Fruit fly (Drosophila melanogaster): ENCODE data around the gene ex.
A peak's percentile ranks its signal among the peaks of the same experiment; 100 is the strongest.

Gene ex

DNA sequence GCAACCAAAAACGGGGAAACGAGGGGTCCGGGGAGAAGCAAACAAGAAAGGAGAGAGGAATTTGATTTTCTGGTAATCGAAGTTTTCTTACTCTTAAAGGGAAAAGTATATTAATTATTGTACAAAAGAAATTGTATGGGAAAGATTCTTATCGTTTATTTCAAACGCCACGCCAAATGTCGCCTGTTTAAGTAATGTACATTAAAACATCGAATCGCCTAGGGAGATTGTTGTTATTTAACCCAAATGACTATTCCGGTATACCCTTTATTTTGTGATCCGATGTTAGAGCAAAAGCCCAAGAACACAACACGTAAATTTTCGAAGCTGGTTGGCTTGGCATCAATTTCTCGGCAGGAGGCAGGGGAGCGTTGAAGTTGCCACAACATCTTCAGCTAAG, 8.3 kb downstream of the ex start (continued):
- no peak for TF ChIP-seq Pdp1 (GFP tag; optimal IDR thresholded peaks at IDR 0.05)
- no peak for TF ChIP-seq mld (GFP tag; IDR thresholded peaks at IDR 0.05; ENCODE audit: partially characterized antibody)
- TF ChIP-seq sens-2 (GFP tag; IDR thresholded peaks at IDR 0.05), result no peak
- no peak for TF ChIP-seq gce (GFP tag; IDR thresholded peaks at IDR 0.05)
- TF ChIP-seq ap (GFP tag; IDR thresholded peaks at IDR 0.05), result no peak
- no peak for TF ChIP-seq CG6175 (GFP tag; IDR thresholded peaks at IDR 0.05)
- TF ChIP-seq vvl (GFP tag; IDR thresholded peaks at IDR 0.05), result no peak
- TF ChIP-seq dm (GFP tag; optimal IDR thresholded peaks at IDR 0.05), result no peak
- TF ChIP-seq Doc3 (GFP tag; IDR thresholded peaks at IDR 0.05; ENCODE audit: partially characterized antibody), result no peak
- TF ChIP-seq nom (GFP tag; optimal IDR thresholded peaks at IDR 0.05), result peak; percentile 71
- no peak for TF ChIP-seq CG6254 (GFP tag; optimal IDR thresholded peaks at IDR 0.05)
- no peak for TF ChIP-seq CG16813 (GFP tag; IDR thresholded peaks at IDR 0.05; ENCODE audit: partially characterized antibody)
- TF ChIP-seq CG15601 (tag; optimal IDR thresholded peaks at IDR 0.05), result peak; percentile 6
- TF ChIP-seq Fer2 (tag; optimal IDR thresholded peaks at IDR 0.05), result no peak
- TF ChIP-seq ab (GFP tag; optimal IDR thresholded peaks at IDR 0.05), result no peak
- no peak for TF ChIP-seq emc (GFP tag; optimal IDR thresholded peaks at IDR 0.05)
- no peak for TF ChIP-seq maf-S (GFP tag; optimal IDR thresholded peaks at IDR 0.05)
- TF ChIP-seq CG10959 (GFP tag; IDR thresholded peaks at IDR 0.05), result no peak
- TF ChIP-seq CG18262 (tag; optimal IDR thresholded peaks at IDR 0.05), result peak; percentile 55
- peak in 1 of 3 experiments; percentile 34 for TF ChIP-seq lola (GFP tag; optimal IDR thresholded peaks at IDR 0.05)
- TF ChIP-seq CG31388 (GFP tag; optimal IDR thresholded peaks at IDR 0.05), result no peak
- TF ChIP-seq CG11398 (GFP tag; optimal IDR thresholded peaks at IDR 0.05), result no peak
- no peak for TF ChIP-seq oc (tag; optimal IDR thresholded peaks at IDR 0.05)
- TF ChIP-seq row (GFP tag; IDR thresholded peaks at IDR 0.05), result peak; percentile 12; the same call in 1 of the 3 replicates
- TF ChIP-seq nerfin-1 (tag; optimal IDR thresholded peaks at IDR 0.05), result no peak
- TF ChIP-seq Blimp-1 (GFP tag; optimal IDR thresholded peaks at IDR 0.05), result peak; percentile 29
- TF ChIP-seq stwl (tag; optimal IDR thresholded peaks at IDR 0.05), result no peak
- no peak for TF ChIP-seq CG11696 (GFP tag; IDR thresholded peaks at IDR 0.05)
- peak; percentile 6 for TF ChIP-seq kni (GFP tag; optimal IDR thresholded peaks at IDR 0.05)
- TF ChIP-seq jing (GFP tag; optimal IDR thresholded peaks at IDR 0.05), result no peak
- peak; percentile 17 for TF ChIP-seq CG14710 (tag; optimal IDR thresholded peaks at IDR 0.05)
- TF ChIP-seq inv (GFP tag; IDR thresholded peaks at IDR 0.05; ENCODE audit: partially characterized antibody), result no peak
- no peak for TF ChIP-seq Hand (GFP tag; optimal IDR thresholded peaks at IDR 0.05)
- no peak for TF ChIP-seq CG16779 (GFP tag; IDR thresholded peaks at IDR 0.05)
- no peak for TF ChIP-seq gsb-n (tag; optimal IDR thresholded peaks at IDR 0.05)
- TF ChIP-seq crol (GFP tag; IDR thresholded peaks at IDR 0.05), result 0 out of 2 replicates have a peak, but pooled peaks have one; percentile 17
- peak; percentile 88 for TF ChIP-seq lbe (GFP tag; optimal IDR thresholded peaks at IDR 0.05)
- TF ChIP-seq tin (GFP tag; optimal IDR thresholded peaks at IDR 0.05), result no peak
- TF ChIP-seq sens (GFP tag), result peak; percentile 79
- TF ChIP-seq pan (optimal IDR thresholded peaks at IDR 0.05), result no peak
- TF ChIP-seq pan (GFP tag; optimal IDR thresholded peaks at IDR 0.05 in 1 of 2, IDR thresholded peaks at IDR 0.05 in 1 of 2), result no peak
- no peak for TF ChIP-seq vnd (GFP tag; IDR thresholded peaks at IDR 0.05; ENCODE audit: partially characterized antibody)
- no peak for TF ChIP-seq CG9727 (GFP tag; optimal IDR thresholded peaks at IDR 0.05)
- TF ChIP-seq sob (GFP tag; IDR thresholded peaks at IDR 0.05), result no peak
- peak; percentile 22 for TF ChIP-seq phol (tag; optimal IDR thresholded peaks at IDR 0.05)
